Fruit fly (Drosophila melanogaster) whole organism, wandering third instar larva: ENCODE results near the gene CG15747.
A peak's percentile ranks its signal among the peaks of the same experiment; 100 is the strongest.

Source experiments
- Abd-B ChIP-seq: fragments of >200 bp; optimal IDR thresholded peaks from 2 replicates; lab custom pipeline; 2017; ENCODE audit warnings: missing biosample characterization, missing genetic modification characterization
- CG32264 ChIP-seq: fragments of 200-800 bp; sonication (Bioruptor generic); optimal IDR thresholded peaks from 2 replicates; lab custom pipeline; 2016; ENCODE audit warnings: missing biosample characterization, missing genetic modification characterization
- CG9705 ChIP-seq: fragments of 200-800 bp; sonication (Bioruptor generic); optimal IDR thresholded peaks from 2 replicates; lab custom pipeline; 2018; ENCODE audit warnings: missing biosample characterization, mild to moderate bottlenecking, missing genetic modification characterization
- CrebA ChIP-seq: fragments of 200-800 bp; sonication (Bioruptor generic); optimal IDR thresholded peaks from 2 replicates; lab custom pipeline; 2016; ENCODE audit warnings: missing biosample characterization, mild to moderate bottlenecking, missing genetic modification characterization, borderline replicate concordance
- Dfd ChIP-seq: fragments of >200 bp; optimal IDR thresholded peaks from 2 replicates; lab custom pipeline; 2017; ENCODE audit warnings: missing biosample characterization, missing genetic modification characterization
- Dif ChIP-seq: fragments of 200-275, 200-300 bp; sonication (Bioruptor generic); optimal IDR thresholded peaks from 2 replicates; lab custom pipeline; 2018; ENCODE audit warnings: missing biosample characterization, missing genetic modification characterization; ENCODE audit not compliant: partially characterized antibody
- GATAd ChIP-seq: sonication (Bioruptor generic); optimal IDR thresholded peaks from 2 replicates; lab custom pipeline; 2016; ENCODE audit warnings: missing biosample characterization, missing genetic modification characterization
- HLH106 ChIP-seq: fragments of 200-800 bp; optimal IDR thresholded peaks from 3 replicates; lab custom pipeline; 2019; ENCODE audit warnings: missing biosample characterization, mild to moderate bottlenecking, missing genetic modification characterization, moderate library complexity
- Hnf4 ChIP-seq: fragments of 200-800 bp; sonication (Bioruptor generic); optimal IDR thresholded peaks from 2 replicates; lab custom pipeline; 2016; ENCODE audit warnings: missing biosample characterization, mild to moderate bottlenecking, missing genetic modification characterization
- Hr78 ChIP-seq: fragments of >200 bp; optimal IDR thresholded peaks from 2 replicates; lab custom pipeline; 2017; ENCODE audit warnings: missing biosample characterization, missing genetic modification characterization
- Hr83 ChIP-seq: fragments of 200-300 bp; sonication (Bioruptor generic); optimal IDR thresholded peaks from 2 replicates; lab custom pipeline; 2016; ENCODE audit warnings: missing biosample characterization, mild to moderate bottlenecking, missing genetic modification characterization, moderate library complexity; ENCODE audit not compliant: poor library complexity, severe bottlenecking
- Jra ChIP-seq: sonication (Bioruptor generic); optimal IDR thresholded peaks from 2 replicates; lab custom pipeline; 2016; ENCODE audit warnings: missing biosample characterization, missing genetic modification characterization
- Mio ChIP-seq: sonication (Bioruptor generic); optimal IDR thresholded peaks from 2 replicates; lab custom pipeline; 2016; ENCODE audit warnings: missing biosample characterization, missing genetic modification characterization
- Myc ChIP-seq: fragments of >200 bp; optimal IDR thresholded peaks from 2 replicates; lab custom pipeline; 2017
- N ChIP-seq: fragments of >200 bp; optimal IDR thresholded peaks from 2 replicates; lab custom pipeline; 2018; ENCODE audit warnings: missing biosample characterization, missing external identifiers, missing genetic modification characterization
- OdsH ChIP-seq: fragments of 200-800 bp; sonication (Bioruptor generic); optimal IDR thresholded peaks from 2 replicates; lab custom pipeline; 2016; ENCODE audit warnings: missing biosample characterization, mild to moderate bottlenecking, missing genetic modification characterization
- Rel ChIP-seq, 2 experiments: fragments of 200-800 bp; sonication (Bioruptor generic) in 1 of 2; optimal IDR thresholded peaks; 2 replicates in 1 of 2; 3 replicates in 1 of 2; lab custom pipeline; 2016 to 2019; ENCODE audit warnings: mild to moderate bottlenecking in 2 of 2, missing biosample characterization in 2 of 2, missing genetic modification characterization in 2 of 2, moderate library complexity in 1 of 2
- Sp1 ChIP-seq: fragments of 200-800 bp; sonication (Bioruptor generic); optimal IDR thresholded peaks from 3 replicates; lab custom pipeline; 2019; ENCODE audit warnings: missing biosample characterization, mild to moderate bottlenecking, missing genetic modification characterization, moderate library complexity
- Vsx2 ChIP-seq: fragments of 200-300, 225-300 bp; sonication (Bioruptor generic); optimal IDR thresholded peaks from 2 replicates; lab custom pipeline; 2018; ENCODE audit warnings: missing biosample characterization, missing genetic modification characterization; ENCODE audit not compliant: partially characterized antibody
- br ChIP-seq: fragments of 200-800 bp; sonication (Bioruptor generic); optimal IDR thresholded peaks from 2 replicates; lab custom pipeline; 2016; ENCODE audit warnings: missing biosample characterization, missing genetic modification characterization
- brk ChIP-seq: fragments of 200-800 bp; sonication (Bioruptor generic); optimal IDR thresholded peaks from 2 replicates; lab custom pipeline; 2016; ENCODE audit warnings: missing biosample characterization, mild to moderate bottlenecking, missing genetic modification characterization
- dl ChIP-seq, 2 experiments: fragments of 175-275, 200-275 bp in 1 of 2; fragments of 200-275 bp in 1 of 2; sonication (Bioruptor generic); optimal IDR thresholded peaks; lab custom pipeline; 2018; ENCODE audit warnings: mild to moderate bottlenecking in 2 of 2, missing biosample characterization in 2 of 2, missing genetic modification characterization in 2 of 2, moderate library complexity in 2 of 2; ENCODE audit not compliant: partially characterized antibody in 2 of 2, insufficient read depth in 1 of 2
- dmrt93B ChIP-seq: fragments of 200-800 bp; sonication (Bioruptor generic); optimal IDR thresholded peaks from 2 replicates; lab custom pipeline; 2018; ENCODE audit warnings: missing biosample characterization, mild to moderate bottlenecking, missing genetic modification characterization
- dsf ChIP-seq: sonication (Bioruptor generic); optimal IDR thresholded peaks from 2 replicates; lab custom pipeline; 2016; ENCODE audit warnings: missing biosample characterization, missing genetic modification characterization, borderline replicate concordance
- ey ChIP-seq: fragments of 200-800 bp; sonication (Bioruptor generic); optimal IDR thresholded peaks from 2 replicates; lab custom pipeline; 2016; ENCODE audit warnings: missing biosample characterization, missing genetic modification characterization
- foxo ChIP-seq, 2 experiments: fragments of 200-800 bp; sonication (Bioruptor generic); optimal IDR thresholded peaks; 2 replicates in 1 of 2; 3 replicates in 1 of 2; lab custom pipeline; 2016 to 2017; ENCODE audit warnings: missing biosample characterization in 2 of 2, missing genetic modification characterization in 2 of 2
- fru ChIP-seq: fragments of 200-800 bp; sonication (Bioruptor generic); optimal IDR thresholded peaks from 3 replicates; lab custom pipeline; 2016; ENCODE audit warnings: missing biosample characterization, mild to moderate bottlenecking, missing genetic modification characterization
- h ChIP-seq: fragments of 200-800 bp; sonication (Bioruptor generic); optimal IDR thresholded peaks from 3 replicates; lab custom pipeline; 2016; ENCODE audit warnings: missing biosample characterization, mild to moderate bottlenecking, missing genetic modification characterization
- jim ChIP-seq: fragments of 175-275, 200-325 bp; sonication (Bioruptor generic); optimal IDR thresholded peaks from 2 replicates; lab custom pipeline; 2016; ENCODE audit warnings: missing biosample characterization, mild to moderate bottlenecking, missing genetic modification characterization
- lola ChIP-seq: fragments of >200 bp; optimal IDR thresholded peaks from 2 replicates; lab custom pipeline; 2017; ENCODE audit warnings: missing biosample characterization, missing genetic modification characterization
- pan ChIP-seq: fragments of >200 bp; optimal IDR thresholded peaks from 2 replicates; lab custom pipeline; 2017
- psq ChIP-seq: fragments of 200-800 bp; sonication (Bioruptor generic); optimal IDR thresholded peaks from 3 replicates; lab custom pipeline; 2017; ENCODE audit warnings: missing biosample characterization, mild to moderate bottlenecking, missing genetic modification characterization, moderate library complexity
- rgr ChIP-seq: fragments of 200-800 bp; sonication (Bioruptor generic); optimal IDR thresholded peaks from 3 replicates; lab custom pipeline; 2016; ENCODE audit warnings: missing biosample characterization, mild to moderate bottlenecking, missing genetic modification characterization
- sage ChIP-seq: fragments of 200-800 bp; sonication (Bioruptor generic); optimal IDR thresholded peaks from 2 replicates; lab custom pipeline; 2016; ENCODE audit warnings: missing biosample characterization, mild to moderate bottlenecking, missing genetic modification characterization
- sv ChIP-seq: fragments of 200-800 bp; sonication (Bioruptor generic); optimal IDR thresholded peaks from 3 replicates; lab custom pipeline; 2016; ENCODE audit warnings: missing biosample characterization, missing genetic modification characterization
- tai ChIP-seq: sonication (Bioruptor generic); optimal IDR thresholded peaks from 2 replicates; lab custom pipeline; 2016; ENCODE audit warnings: missing biosample characterization, missing genetic modification characterization
- usp ChIP-seq: fragments of >200 bp; optimal IDR thresholded peaks from 2 replicates; lab custom pipeline; 2017; ENCODE audit warnings: missing biosample characterization, missing genetic modification characterization
- woc ChIP-seq: sonication (Bioruptor generic); optimal IDR thresholded peaks from 2 replicates; lab custom pipeline; 2016; ENCODE audit warnings: missing biosample characterization, mild to moderate bottlenecking, missing genetic modification characterization

Gene CG15747

dm6 chrX:13383770-13384169 lies 45.7 kb downstream of the CG15747 start (continued):
- no peak for TF ChIP-seq pan (lab: Kevin White, UChicago)
- TF ChIP-seq sv (GFP tag; lab: Kevin White, UChicago) = peak; percentile 63
- peak; percentile 87 for TF ChIP-seq Hnf4 (GFP tag; lab: Kevin White, UChicago)
- peak; percentile 28 for TF ChIP-seq Jra (GFP tag; lab: Kevin White, UChicago)
- peak; percentile 32 for TF ChIP-seq jim (GFP tag; lab: Kevin White, UChicago)
- TF ChIP-seq Hr78 (GFP tag; lab: Kevin White, UChicago) = no peak
- TF ChIP-seq woc = no peak
- no peak for TF ChIP-seq brk (GFP tag; lab: Kevin White, UChicago)
- TF ChIP-seq Abd-B (GFP tag; lab: Kevin White, UChicago) = no peak
- peak; percentile 5 for TF ChIP-seq Sp1
- TF ChIP-seq Mio = no peak

dm6 chrX:13384177-13384576 lies 46.1 kb downstream of the CG15747 start:
- no peak for TF ChIP-seq br
- TF ChIP-seq Hr83 (GFP tag; lab: Kevin White, UChicago) = no peak
- no peak for TF ChIP-seq tai (GFP tag; lab: Kevin White, UChicago)
- peak; percentile 90 for TF ChIP-seq Dfd (GFP tag; lab: Kevin White, UChicago)
- TF ChIP-seq Vsx2 = no peak
- TF ChIP-seq sage (GFP tag; lab: Kevin White, UChicago) = no peak

- TF ChIP-seq pan (lab: Kevin White, UChicago) = no peak
- peak; percentile 35 for TF ChIP-seq OdsH (GFP tag; lab: Kevin White, UChicago)
- TF ChIP-seq Abd-B (GFP tag; lab: Kevin White, UChicago) = no peak
- peak; percentile 57 for TF ChIP-seq sage (GFP tag; lab: Kevin White, UChicago)
- no peak for TF ChIP-seq CrebA
- TF ChIP-seq HLH106 (tag; lab: Kevin White, UChicago) = peak; percentile 59
- peak; percentile 47 for TF ChIP-seq tai (GFP tag; lab: Kevin White, UChicago)
- no peak for TF ChIP-seq CG32264
- no peak for TF ChIP-seq GATAd (GFP tag; lab: Kevin White, UChicago)
- TF ChIP-seq jim (GFP tag; lab: Kevin White, UChicago) = no peak
- peak; percentile 7 for TF ChIP-seq br
- TF ChIP-seq fru (GFP tag; lab: Kevin White, UChicago) = peak; percentile 38
- no peak for TF ChIP-seq Vsx2
- TF ChIP-seq Sp1 = peak; percentile 57
- TF ChIP-seq Mio = no peak
- TF ChIP-seq rgr (GFP tag; lab: Kevin White, UChicago) = peak; percentile 62
- TF ChIP-seq psq (GFP tag; lab: Kevin White, UChicago) = peak; percentile 45
- TF ChIP-seq Dfd (GFP tag; lab: Kevin White, UChicago) = no peak
- no peak for TF ChIP-seq usp
- peak in 1 of 2 experiments; percentile 67 for TF ChIP-seq foxo (GFP tag; optimal IDR thresholded peaks at IDR 0.05; lab: Kevin White, UChicago)
- TF ChIP-seq Hnf4 (GFP tag; lab: Kevin White, UChicago) = peak; percentile 68
- peak; percentile 15 for TF ChIP-seq ey (GFP tag; lab: Kevin White, UChicago)
- TF ChIP-seq Jra (GFP tag; lab: Kevin White, UChicago) = peak; percentile 69
- no peak for TF ChIP-seq lola (GFP tag; lab: Kevin White, UChicago)
- TF ChIP-seq dmrt93B = peak; percentile 49
- no peak for TF ChIP-seq Rel (GFP tag; optimal IDR thresholded peaks at IDR 0.05; lab: Kevin White, UChicago)
- peak; percentile 39 for TF ChIP-seq Rel (tag; optimal IDR thresholded peaks at IDR 0.05; lab: Kevin White, UChicago)
- TF ChIP-seq CG9705 (GFP tag; lab: Kevin White, UChicago) = peak; percentile 55
- TF ChIP-seq Hr78 (GFP tag; lab: Kevin White, UChicago) = no peak
- no peak for TF ChIP-seq Dif
- TF ChIP-seq sv (GFP tag; lab: Kevin White, UChicago) = peak; percentile 42
- TF ChIP-seq h (GFP tag; lab: Kevin White, UChicago) = peak; percentile 63
- TF ChIP-seq woc = peak; percentile 39
- no peak for TF ChIP-seq N (GFP tag; lab: Kevin White, UChicago)
- no peak for TF ChIP-seq dl (GFP tag; optimal IDR thresholded peaks at IDR 0.05; lab: Kevin White, UChicago; ENCODE audit: insufficient read depth in 1 of 2, partially characterized antibody in 2 of 2)
- TF ChIP-seq Myc (lab: Kevin White, UChicago) = peak; percentile 26
- TF ChIP-seq Hr83 (GFP tag; lab: Kevin White, UChicago) = peak; percentile 45
- peak; percentile 60 for TF ChIP-seq brk (GFP tag; lab: Kevin White, UChicago)
- no peak for TF ChIP-seq dsf
Measured at dm6 chrX:13384583-13385342, 46.6 kb downstream of the CG15747 start, which contains the start of the genes Rbp1-like and Tim9a. Gene Rbp1-like (minus strand): TSS chrX:13384877. Gene Tim9a (plus strand): TSS chrX:13385210.
